Fruit fly (Drosophila melanogaster): ENCODE measurements around the gene Argk2.

- no peak for TF ChIP-seq tj (GFP tag; optimal IDR thresholded peaks at IDR 0.05)
- no peak for TF ChIP-seq CG14711 (tag; optimal IDR thresholded peaks at IDR 0.05)
- TF ChIP-seq CG7045 (GFP tag; optimal IDR thresholded peaks at IDR 0.05): no peak
- no peak for TF ChIP-seq toe (GFP tag; optimal IDR thresholded peaks at IDR 0.05)
- TF ChIP-seq CG1620 (GFP tag; optimal IDR thresholded peaks at IDR 0.05): no peak
Measured at dm6 chr3L:9002527-9002926, 44.7 kb upstream of the Argk2 start.

All from whole organism, adult.